Worm (Caenorhabditis elegans) whole organism, L4/young adult: Measurements from ENCODE around the gene icap-1.

Experiments used
- W03F9.2 ChIP-seq: fragments of 150-350 bp; optimal IDR thresholded peaks from 2 replicates; lab custom pipeline; 2014; ENCODE audit warnings: missing biosample characterization, missing genetic modification characterization
- dao-5 ChIP-seq: sonication (generic microtip); optimal IDR thresholded peaks from 2 replicates; lab custom pipeline; 2016; ENCODE audit warnings: missing genotype, missing genetic modification characterization, moderate library complexity, missing compliant biosample characterization
- him-1 ChIP-seq: sonication (generic microtip); optimal IDR thresholded peaks from 2 replicates; lab custom pipeline; 2016; ENCODE audit warnings: missing genotype, missing genetic modification reagents, missing genetic modification characterization, missing compliant biosample characterization

The icap-1 gene

DNA sequence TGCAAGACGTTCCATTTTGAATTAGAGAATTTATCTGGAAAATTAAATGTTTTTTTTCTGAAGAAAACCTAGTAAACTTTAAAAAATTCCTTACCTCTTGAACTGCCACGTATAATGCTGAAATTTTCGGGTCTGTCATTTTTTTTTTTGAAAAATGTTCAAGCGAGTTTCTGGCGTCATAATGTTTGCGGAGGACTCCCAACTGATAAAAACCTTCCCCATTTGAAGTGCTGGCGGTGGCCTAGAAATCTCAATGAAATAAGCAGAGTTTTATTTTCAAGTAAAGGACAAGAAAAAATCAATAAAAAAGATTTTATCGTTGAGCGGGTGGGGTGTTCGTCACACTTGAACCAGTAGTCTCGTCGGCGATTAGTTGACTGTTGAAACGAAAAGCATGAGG, at the start of gene icap-1:
TSS of gene icap-1 (minus strand) at position 272 of the 400 bp plus-strand sequence.
- no peak for TF ChIP-seq him-1 (tag; lab: Kevin White, UChicago)

DNA sequence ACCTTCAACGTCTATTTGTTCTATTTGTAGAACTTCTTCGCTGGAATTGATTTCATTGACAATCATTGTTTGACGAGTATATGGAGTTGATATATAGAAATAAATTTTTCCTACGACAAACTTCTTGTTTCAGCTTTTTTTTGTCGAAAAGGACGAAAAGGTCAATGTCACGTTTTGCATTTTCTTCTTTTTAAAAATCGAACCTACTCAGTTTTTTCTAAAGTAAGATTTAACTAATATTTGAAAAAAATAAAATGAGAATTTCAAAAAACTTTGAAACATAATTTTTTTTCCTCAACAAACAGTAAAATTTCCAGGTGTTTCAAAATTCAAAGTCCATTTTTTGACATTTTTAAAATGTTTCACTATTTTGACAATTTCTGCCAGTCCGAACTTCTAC, 49.5 kb upstream of the icap-1 start, which contains the start of gene H08M01.1:
TSS of gene H08M01.1 (minus strand) at position 101 of the 400 bp plus-strand sequence.
- TF ChIP-seq him-1 (tag; lab: Kevin White, UChicago) (no peak), dao-5 (tag; lab: Kevin White, UChicago) (no peak), W03F9.2 (tag; lab: Kevin White, UChicago) (no peak)

DNA sequence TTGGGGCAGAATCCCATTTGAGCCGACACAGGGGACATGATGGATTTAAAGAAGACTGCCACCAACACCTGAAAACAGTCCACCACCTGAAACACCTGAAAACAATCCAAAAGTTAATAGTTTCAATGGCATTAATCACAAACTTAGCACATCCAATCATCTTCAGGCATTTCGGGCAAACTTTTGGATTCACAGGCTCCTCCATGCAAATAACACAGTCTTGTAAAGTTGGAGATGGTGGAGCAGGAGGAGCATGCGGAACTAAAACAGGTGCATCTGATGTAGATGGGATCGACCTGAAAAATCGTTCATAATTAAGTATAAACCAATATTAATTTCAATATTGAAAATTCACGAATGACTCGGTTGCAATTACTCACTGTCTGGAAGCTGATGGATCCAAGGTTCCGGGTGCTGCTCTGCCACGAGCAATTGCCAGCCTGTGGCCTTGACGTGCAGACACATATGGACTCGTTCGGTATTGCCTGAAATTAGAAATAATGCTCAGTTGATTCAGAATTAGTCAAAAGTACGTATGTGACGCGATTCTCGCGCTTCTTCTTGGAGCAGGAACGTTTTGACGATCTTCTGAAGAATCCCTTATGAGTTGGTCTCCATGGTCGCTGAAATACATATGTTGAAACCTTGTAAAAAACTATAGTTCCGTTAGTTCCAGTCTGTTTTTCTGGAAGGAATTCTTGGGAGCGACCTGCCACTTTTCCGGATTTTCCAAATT, 47.8 kb upstream of the icap-1 start:
- TF ChIP-seq him-1 (tag; lab: Kevin White, UChicago) (no peak), dao-5 (tag; lab: Kevin White, UChicago) (no peak), W03F9.2 (tag; lab: Kevin White, UChicago) (no peak)

DNA sequence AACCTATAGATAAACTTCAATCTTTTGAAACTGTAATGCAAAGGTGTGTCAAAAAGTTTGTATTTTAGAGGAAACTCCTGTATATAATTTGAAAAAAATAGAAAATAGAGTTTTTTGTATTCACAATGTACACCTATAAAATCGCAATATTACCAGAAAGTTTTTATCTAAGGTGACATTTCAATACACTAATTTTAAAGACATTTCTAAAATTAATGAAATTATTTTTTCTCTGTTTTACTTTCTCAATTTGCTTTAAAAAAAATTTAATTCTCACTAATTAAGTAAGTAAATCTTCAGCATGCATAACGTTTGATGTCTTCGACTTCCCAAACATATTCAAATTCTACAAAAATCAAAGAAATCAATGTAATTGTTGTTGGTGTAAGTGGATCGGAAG, 40.8 kb upstream of the icap-1 start, which contains the start of gene rga-5:
TSS of gene rga-5 (plus strand) at position 301 of the 400 bp plus-strand sequence.
- TF ChIP-seq him-1 (tag; lab: Kevin White, UChicago) (no peak), W03F9.2 (tag; lab: Kevin White, UChicago) (no peak), dao-5 (tag; lab: Kevin White, UChicago) (no peak)

DNA sequence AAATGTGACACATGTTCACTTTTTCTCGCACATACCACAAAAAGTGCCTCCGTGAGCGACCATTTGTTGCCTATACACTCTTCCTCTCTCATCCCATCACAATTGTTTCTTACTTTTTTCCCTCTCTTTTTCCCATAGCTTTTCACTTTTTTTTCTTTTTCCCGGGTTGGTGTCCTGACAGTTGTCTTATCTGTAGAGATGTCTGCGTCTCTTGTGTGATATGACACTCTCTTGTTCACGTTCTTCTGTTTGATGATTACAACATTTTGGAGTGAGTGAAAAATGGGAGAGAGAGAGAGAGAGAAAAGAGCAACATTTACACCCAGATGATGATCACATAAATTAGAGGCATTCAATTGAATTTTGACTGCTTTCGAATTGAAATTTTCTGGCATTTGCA, 39.6 kb upstream of the icap-1 start:
- TF ChIP-seq W03F9.2 (tag; lab: Kevin White, UChicago) (peak; percentile 46), dao-5 (tag; lab: Kevin White, UChicago) (no peak), him-1 (tag; lab: Kevin White, UChicago) (no peak)

DNA sequence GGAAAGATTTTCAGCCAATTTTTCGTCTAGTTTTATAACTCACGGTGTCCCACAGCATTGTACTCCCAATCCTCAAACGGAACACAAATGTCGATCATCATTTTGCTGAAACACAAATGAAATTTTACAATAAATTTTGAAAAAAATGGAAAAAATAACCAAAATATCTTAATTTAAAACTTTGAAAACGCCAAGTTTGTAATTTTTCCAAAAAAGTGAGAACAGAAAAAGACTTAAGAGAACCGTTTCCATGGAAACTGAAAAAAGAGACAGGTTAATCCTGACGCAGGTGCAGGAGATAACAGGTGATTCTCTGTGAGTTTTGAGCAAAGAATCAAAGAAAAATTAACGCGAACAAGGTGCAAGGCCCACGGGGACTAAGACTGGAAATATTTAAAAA, 34.1 kb upstream of the icap-1 start, which contains the start of gene Y45F10D.15:
TSS of gene Y45F10D.15 (minus strand) at position 101 of the 400 bp plus-strand sequence.
- TF ChIP-seq dao-5 (tag; lab: Kevin White, UChicago), result no peak

DNA sequence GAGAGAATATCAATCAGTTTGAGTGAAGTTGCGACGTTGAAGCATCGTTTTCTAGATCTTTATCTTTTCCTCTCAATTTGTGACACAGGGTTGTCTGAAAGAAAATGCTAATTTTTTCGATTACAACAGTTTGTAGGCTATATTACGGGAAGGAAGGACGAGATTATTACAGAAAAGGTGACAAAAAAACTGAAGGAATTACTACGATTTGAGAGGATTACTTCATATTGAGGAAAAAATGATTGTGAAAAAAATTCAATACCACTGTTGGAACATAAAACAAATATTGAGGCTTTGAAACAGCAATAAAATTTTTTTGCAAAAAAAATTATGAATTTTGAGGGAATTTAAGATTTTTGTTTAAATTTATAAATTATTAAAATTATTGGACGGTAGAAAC, 21.0 kb upstream of the icap-1 start, which contains the start of gene Y45F10D.14:
TSS of gene Y45F10D.14 (minus strand) at position 101 of the 400 bp plus-strand sequence.
- TF ChIP-seq him-1 (tag; lab: Kevin White, UChicago), result no peak
- no peak for TF ChIP-seq dao-5 (tag; lab: Kevin White, UChicago)
- no peak for TF ChIP-seq W03F9.2 (tag; lab: Kevin White, UChicago)

DNA sequence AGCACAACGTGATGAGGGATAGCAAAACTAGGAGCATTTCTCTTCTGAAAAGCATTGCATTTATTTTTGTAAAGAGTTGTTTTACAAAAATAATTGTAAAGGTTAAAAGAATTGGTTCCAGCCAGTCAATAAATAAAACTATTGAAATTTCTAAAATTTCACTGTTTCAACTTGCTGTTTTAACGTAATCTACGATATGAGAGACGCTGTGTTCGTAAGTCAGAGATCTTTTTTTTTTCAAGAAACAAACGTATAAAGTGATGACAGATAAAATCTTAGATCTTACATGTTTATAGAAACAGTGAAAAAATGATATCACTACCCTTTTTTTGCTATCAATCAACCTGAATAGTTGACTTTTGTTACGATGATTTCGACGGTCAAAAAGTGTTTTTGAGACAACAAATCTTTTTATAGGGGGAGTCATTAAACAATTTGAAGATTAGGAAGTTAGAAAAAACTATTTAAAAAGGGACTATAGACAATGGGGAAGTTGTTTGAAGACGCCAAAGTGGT, 11.2 kb upstream of the icap-1 start, which contains the start of gene Y45F10D.6:
TSS of gene Y45F10D.6 (minus strand) at position 51 of the 516 bp plus-strand sequence.
- no peak for TF ChIP-seq him-1 (tag; lab: Kevin White, UChicago)
- no peak for TF ChIP-seq W03F9.2 (tag; lab: Kevin White, UChicago)
- TF ChIP-seq dao-5 (tag; lab: Kevin White, UChicago), result no peak

DNA sequence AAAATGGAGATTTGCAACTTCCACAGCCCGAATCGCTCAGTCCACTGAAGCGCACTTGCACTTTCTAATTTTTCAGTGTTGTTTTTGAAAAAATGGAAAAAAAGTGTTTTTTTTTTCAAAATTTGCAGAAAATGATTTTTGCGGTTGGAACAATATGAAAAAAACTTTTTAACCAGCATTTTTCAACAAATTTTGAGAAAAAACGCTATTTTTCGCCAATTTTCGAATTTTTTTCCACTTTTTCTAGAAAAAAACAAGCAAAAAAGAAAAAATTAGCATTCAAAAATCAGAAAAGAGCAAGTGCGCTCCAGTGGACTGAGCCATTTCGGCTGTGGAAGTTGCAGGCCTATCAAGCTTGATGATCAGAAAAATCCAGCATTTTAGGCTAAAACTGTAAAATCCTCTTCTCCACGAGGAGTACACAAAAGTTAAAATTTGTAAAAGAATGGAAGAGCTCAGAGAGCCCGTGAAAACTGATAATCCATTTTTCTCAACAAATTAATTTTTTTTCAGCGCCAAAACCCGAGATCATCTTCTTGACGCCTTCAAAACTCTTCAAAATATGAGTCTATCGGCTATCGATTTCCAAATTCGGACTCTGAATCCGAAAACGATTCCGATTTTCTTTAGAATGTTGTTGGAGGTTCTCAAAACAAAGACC, 8.6 kb upstream of the icap-1 start:
- no peak for TF ChIP-seq him-1 (tag; lab: Kevin White, UChicago)
- TF ChIP-seq W03F9.2 (tag; lab: Kevin White, UChicago), result no peak
- no peak for TF ChIP-seq dao-5 (tag; lab: Kevin White, UChicago)

DNA sequence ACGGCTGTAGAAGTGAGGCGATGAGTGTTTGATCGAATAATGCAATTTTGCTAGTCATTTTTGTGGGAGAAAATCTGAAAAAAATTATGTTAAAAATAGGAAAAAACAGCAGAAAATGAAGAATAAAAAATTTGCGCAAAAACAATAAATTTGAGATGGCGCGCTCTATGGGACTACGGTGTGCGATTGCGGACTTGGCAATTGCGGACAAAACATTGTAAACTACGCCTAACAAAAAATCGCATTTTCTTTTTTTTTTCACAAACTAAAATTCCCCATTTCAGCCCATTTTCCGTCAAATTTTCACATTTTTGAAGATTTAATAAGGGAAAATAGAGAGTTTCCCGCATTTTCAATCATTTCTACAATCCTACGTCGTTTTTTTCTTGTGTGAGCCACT, 1.9 kb upstream of the icap-1 start, which contains the start of the genes sas-6 and Y45F10D.7:
TSS of gene sas-6 (minus strand) at position 80 of the 400 bp plus-strand sequence.
TSS of gene Y45F10D.7 (plus strand) at position 256 of the 400 bp plus-strand sequence.
- TF ChIP-seq him-1 (tag; lab: Kevin White, UChicago) (no peak), dao-5 (tag; lab: Kevin White, UChicago) (no peak), W03F9.2 (tag; lab: Kevin White, UChicago) (peak; percentile 43)

DNA sequence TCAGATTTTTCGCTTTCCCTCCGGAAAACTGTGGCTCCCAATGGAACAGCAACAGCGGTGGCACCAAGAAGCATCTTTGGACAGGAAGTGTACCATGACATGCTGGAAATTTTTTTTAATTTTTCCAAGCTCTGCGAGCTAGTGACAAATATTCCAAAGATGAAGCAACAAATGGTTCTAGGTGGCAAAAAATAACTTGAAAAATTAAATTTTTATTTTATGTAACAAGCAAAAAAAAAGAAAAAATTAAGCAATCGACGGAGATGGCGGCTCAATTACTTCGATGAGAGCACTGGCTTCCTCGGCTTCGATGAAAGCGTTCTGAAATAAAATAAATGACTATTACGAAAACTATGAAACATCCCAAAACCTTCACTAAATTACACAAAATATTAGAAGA, 1.2 kb downstream of the icap-1 start, which contains the start of gene lact-9:
TSS of gene lact-9 (minus strand) at position 101 of the 400 bp plus-strand sequence.
- TF ChIP-seq W03F9.2 (tag; lab: Kevin White, UChicago) (no peak), him-1 (tag; lab: Kevin White, UChicago) (no peak), dao-5 (tag; lab: Kevin White, UChicago) (no peak)

DNA sequence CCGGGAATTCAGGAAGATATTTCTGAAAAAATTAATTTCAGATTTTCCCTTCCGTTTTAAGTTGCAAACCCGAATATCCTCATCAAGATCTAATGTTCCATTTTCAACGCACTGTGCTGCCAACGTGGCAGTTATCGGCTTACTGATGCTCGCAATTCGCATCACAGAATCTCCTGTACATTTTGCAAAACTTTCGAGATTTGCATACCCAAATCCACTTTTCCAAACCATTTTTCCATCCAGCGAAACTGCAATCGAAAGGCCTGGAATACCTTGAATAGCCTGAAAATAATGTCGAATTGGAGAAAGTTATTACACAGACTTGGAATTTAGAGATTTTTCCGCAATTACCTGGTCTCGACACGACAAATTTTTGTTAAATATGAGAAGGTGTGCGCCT, 2.0 kb downstream of the icap-1 start:
- TF ChIP-seq him-1 (tag; lab: Kevin White, UChicago) (no peak), dao-5 (tag; lab: Kevin White, UChicago) (no peak), W03F9.2 (tag; lab: Kevin White, UChicago) (no peak)
